Fruit fly (Drosophila melanogaster): ENCODE measurements around the gene CG4440.

DNA sequence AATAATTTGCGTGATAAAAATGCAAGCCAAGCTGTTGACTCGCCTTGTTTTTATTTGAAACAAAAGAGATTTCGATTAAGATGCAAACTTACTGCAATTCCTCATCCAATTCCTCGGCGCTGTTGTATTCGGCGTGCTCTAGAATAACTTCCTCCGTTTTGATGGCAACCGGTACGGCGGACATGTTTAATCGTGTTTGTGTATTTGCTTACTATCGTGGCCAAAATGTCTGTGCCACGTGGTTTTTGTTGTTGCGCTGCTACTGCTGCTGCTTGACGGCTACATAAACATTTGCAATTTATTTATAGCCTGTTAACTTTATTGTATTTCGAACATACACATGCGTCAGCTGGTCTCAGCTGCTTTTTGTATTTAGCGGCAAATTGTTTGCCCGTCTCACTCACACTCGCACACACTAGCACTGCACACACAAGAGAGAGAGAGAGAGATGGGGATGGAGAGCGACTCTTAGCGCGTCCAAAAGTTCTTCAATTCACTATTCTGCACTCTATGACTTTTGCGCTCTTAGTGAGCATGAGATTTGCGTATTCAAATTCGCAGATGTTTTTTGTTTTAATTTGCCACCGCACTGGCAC lies 42.6 kb upstream of the CG4440 start:
- no peak for TF ChIP-seq D1 (tag; optimal IDR thresholded peaks at IDR 0.05)
- no peak for TF ChIP-seq Pif1A (GFP tag; optimal IDR thresholded peaks at IDR 0.05)
- TF ChIP-seq CG9948 (tag; optimal IDR thresholded peaks at IDR 0.05), result no peak
- no peak for TF ChIP-seq EcR (GFP tag; optimal IDR thresholded peaks at IDR 0.05)
- TF ChIP-seq gl (tag; optimal IDR thresholded peaks at IDR 0.05), result no peak
- TF ChIP-seq CG34367 (tag; optimal IDR thresholded peaks at IDR 0.05), result no peak
- no peak for TF ChIP-seq CG14655 (GFP tag; optimal IDR thresholded peaks at IDR 0.05)
- no peak for TF ChIP-seq CG15710 (tag; optimal IDR thresholded peaks at IDR 0.05)
